Fruit fly (Drosophila melanogaster): ENCODE results near the gene lectin-37Db.

Gene lectin-37Db

dm6 chr2L:19397617-19398316 lies 21.1 kb upstream of the lectin-37Db start:
- peak; percentile 27 for TF ChIP-seq CG17806 (tag; optimal IDR thresholded peaks at IDR 0.05)
- TF ChIP-seq EcR (GFP tag; optimal IDR thresholded peaks at IDR 0.05): no peak
- peak; percentile 69 for TF ChIP-seq CG14655 (GFP tag; optimal IDR thresholded peaks at IDR 0.05)
- peak; percentile 48 for TF ChIP-seq CG8159 (tag; optimal IDR thresholded peaks at IDR 0.05)
- peak; percentile 38 for TF ChIP-seq CG9948 (tag; optimal IDR thresholded peaks at IDR 0.05)
- TF ChIP-seq Pif1A (GFP tag; optimal IDR thresholded peaks at IDR 0.05): peak; percentile 60
- TF ChIP-seq Snoo (tag; optimal IDR thresholded peaks at IDR 0.05): peak; percentile 61
- no peak for TF ChIP-seq Ets98B (GFP tag; IDR thresholded peaks at IDR 0.05)
- no peak for TF ChIP-seq CG32121 (GFP tag; IDR thresholded peaks at IDR 0.05)
- TF ChIP-seq CG4496 (GFP tag; IDR thresholded peaks at IDR 0.05): 0 out of 3 replicates have a peak, but pooled peaks have one; percentile 18
- peak; percentile 50 for TF ChIP-seq CG8301 (tag; optimal IDR thresholded peaks at IDR 0.05)
- peak; percentile 66 for TF ChIP-seq CG12605 (GFP tag; IDR thresholded peaks at IDR 0.05)
- TF ChIP-seq CG15710 (tag; optimal IDR thresholded peaks at IDR 0.05): peak; percentile 44
- TF ChIP-seq D1 (tag; optimal IDR thresholded peaks at IDR 0.05): no peak

DNA sequence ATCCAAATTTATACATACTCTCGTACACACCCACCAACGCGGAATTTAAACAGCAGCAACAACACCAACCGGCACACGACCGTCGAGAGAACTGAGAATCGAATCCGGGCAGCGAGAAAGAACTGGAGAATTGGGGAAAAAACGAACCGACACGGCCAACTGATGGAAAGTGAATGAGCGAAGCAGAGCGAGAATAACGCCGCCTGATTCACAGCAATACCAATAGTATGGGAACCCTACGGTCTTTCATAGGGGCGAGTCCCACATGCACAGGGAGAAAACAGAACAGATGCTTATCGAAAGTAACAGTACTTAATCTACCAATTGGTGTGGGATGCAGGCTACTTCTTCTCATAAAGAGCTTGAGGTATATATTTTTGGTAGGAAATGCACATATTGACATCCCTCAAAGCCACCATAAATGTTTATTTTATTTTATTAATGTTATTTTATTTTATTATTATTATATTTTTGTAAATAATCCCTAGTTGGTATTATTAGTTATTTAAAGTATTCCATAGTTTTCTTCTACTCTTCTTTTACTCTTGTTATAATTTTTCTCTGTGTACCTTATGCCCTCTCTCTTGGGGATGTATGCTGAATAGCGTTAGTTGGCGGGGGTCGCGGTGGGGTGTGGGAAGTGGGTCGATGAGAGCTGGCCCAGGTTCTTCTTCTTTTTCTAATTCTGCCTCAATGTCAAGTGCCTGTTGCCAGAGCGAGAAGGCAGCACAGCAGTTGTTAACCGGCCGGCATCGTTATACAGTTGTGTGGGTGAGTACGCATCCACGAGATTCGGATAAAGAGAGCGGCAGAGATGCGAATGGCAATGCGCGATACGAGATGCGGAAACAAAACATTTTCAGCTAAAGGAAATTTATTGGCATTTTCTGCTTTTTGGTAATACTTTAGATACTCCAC lies 20.3 kb upstream of the lectin-37Db start, which contains the start of gene CG17544:
CG17544 (minus strand) TSS at position 177 of the 918 bp plus-strand sequence.
- TF ChIP-seq CG13204 (GFP tag; optimal IDR thresholded peaks at IDR 0.05) (peak; percentile 71), CG9948 (tag; optimal IDR thresholded peaks at IDR 0.05) (peak; percentile 84), CG4496 (GFP tag; IDR thresholded peaks at IDR 0.05) (peak; percentile 56; the same call in 2 of the 3 replicates), CG15710 (tag; optimal IDR thresholded peaks at IDR 0.05) (peak; percentile 83), Pif1A (GFP tag; optimal IDR thresholded peaks at IDR 0.05) (peak; percentile 41), CG8301 (tag; optimal IDR thresholded peaks at IDR 0.05) (peak; percentile 51), Ets98B (GFP tag; IDR thresholded peaks at IDR 0.05) (peak; percentile 46), rn (GFP tag; IDR thresholded peaks at IDR 0.05) (no peak; the same call in 1 of the 2 replicates), fd96Ca (GFP tag; IDR thresholded peaks at IDR 0.05) (peak; percentile 66), CG32121 (GFP tag; IDR thresholded peaks at IDR 0.05) (peak; percentile 49; the same call in 1 of the 2 replicates), CG17806 (tag; optimal IDR thresholded peaks at IDR 0.05) (peak; percentile 77), EcR (GFP tag; optimal IDR thresholded peaks at IDR 0.05) (no peak), CG14655 (GFP tag; optimal IDR thresholded peaks at IDR 0.05) (peak; percentile 88), CG12605 (GFP tag; IDR thresholded peaks at IDR 0.05) (peak; percentile 76), CG34367 (tag; optimal IDR thresholded peaks at IDR 0.05) (peak; percentile 63), Snoo (tag; optimal IDR thresholded peaks at IDR 0.05) (peak; percentile 83), Pif1B (GFP tag; optimal IDR thresholded peaks at IDR 0.05) (no peak), CG8159 (tag; optimal IDR thresholded peaks at IDR 0.05) (peak; percentile 85), D1 (tag; optimal IDR thresholded peaks at IDR 0.05) (no peak), CG10348 (GFP tag; IDR thresholded peaks at IDR 0.05) (no peak), gl (tag; optimal IDR thresholded peaks at IDR 0.05) (no peak)

- TF ChIP-seq CG8301 (tag; optimal IDR thresholded peaks at IDR 0.05) (no peak), gl (tag; optimal IDR thresholded peaks at IDR 0.05) (no peak), CG10348 (GFP tag; IDR thresholded peaks at IDR 0.05) (no peak), CG8159 (tag; optimal IDR thresholded peaks at IDR 0.05) (no peak), Ets98B (GFP tag; IDR thresholded peaks at IDR 0.05) (no peak), CG32121 (GFP tag; IDR thresholded peaks at IDR 0.05) (no peak), rn (GFP tag; IDR thresholded peaks at IDR 0.05) (no peak), CG12605 (GFP tag; IDR thresholded peaks at IDR 0.05) (no peak), Pif1A (GFP tag; optimal IDR thresholded peaks at IDR 0.05) (no peak), CG34367 (tag; optimal IDR thresholded peaks at IDR 0.05) (no peak), Snoo (tag; optimal IDR thresholded peaks at IDR 0.05) (no peak), D1 (tag; optimal IDR thresholded peaks at IDR 0.05) (no peak), CG13204 (GFP tag; optimal IDR thresholded peaks at IDR 0.05) (no peak), fd96Ca (GFP tag; IDR thresholded peaks at IDR 0.05) (no peak)
Observed at dm6 chr2L:19401914-19402313, 17.0 kb upstream of the lectin-37Db start.

DNA sequence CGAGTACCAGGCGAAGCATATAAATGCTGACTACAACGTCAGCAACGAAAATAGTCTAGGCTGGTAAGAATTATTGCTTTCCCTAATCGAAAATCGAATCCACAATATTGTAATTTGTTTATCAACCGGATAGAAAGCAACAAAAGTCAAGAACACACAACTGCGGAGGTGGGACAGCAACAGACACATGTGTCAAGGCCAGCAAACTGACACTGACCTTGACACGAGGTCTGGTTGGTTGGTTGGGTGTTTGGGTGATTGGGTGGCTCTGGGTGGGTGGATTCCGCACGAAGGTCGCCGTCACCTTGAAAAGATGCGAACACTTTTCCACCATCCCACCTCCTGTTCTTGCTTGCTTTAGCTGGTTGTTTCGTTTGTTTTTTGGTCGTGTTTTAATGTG lies 16.2 kb upstream of the lectin-37Db start:
- no peak for TF ChIP-seq CG17806 (tag; optimal IDR thresholded peaks at IDR 0.05)
- TF ChIP-seq CG34367 (tag; optimal IDR thresholded peaks at IDR 0.05): no peak
- no peak for TF ChIP-seq CG14655 (GFP tag; optimal IDR thresholded peaks at IDR 0.05)
- TF ChIP-seq D1 (tag; optimal IDR thresholded peaks at IDR 0.05): no peak
- TF ChIP-seq Pif1A (GFP tag; optimal IDR thresholded peaks at IDR 0.05): no peak
- no peak for TF ChIP-seq CG8301 (tag; optimal IDR thresholded peaks at IDR 0.05)
- TF ChIP-seq CG9948 (tag; optimal IDR thresholded peaks at IDR 0.05): no peak

DNA sequence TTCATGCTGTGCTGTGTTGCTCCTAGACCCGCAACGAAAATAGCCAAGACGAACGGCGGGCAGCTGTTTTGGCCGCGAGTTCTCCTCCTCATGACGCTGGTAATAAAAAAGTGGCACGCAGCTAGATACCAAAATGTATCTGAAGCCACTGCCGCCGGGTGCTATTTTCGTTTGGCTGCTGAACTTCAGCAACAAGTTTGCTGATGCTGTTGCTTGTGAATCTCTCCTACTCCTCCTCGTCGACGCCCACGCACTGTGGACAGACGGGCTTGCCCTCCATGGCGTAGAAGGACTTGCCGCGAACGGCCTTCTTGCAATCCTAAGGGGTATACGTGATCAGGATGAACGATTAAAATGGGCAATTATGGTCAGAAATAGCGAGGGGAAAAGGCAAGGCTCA lies 15.5 kb upstream of the lectin-37Db start:
- TF ChIP-seq CG13204 (GFP tag; optimal IDR thresholded peaks at IDR 0.05) (no peak), CG32121 (GFP tag; IDR thresholded peaks at IDR 0.05) (peak; percentile 17; the same call in 1 of the 2 replicates)

DNA sequence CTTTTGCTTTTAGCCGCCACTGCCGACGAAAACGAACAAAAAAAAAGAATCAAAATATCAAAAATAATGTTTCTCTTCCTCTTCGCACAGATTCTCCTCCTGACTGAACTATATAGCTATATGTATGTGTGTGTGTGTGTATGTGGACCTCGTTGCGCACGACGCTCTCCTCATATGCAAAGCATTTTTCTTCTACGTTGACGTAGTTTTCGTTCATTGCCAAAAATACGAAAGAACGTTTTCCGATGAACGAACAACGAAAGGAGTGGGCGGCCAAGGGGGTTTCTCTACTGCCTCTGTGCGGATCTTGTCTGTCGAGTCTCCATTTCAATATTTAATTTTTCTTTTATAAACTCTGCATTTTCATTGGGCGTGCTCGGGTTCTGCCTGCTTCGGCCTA lies 14.1 kb upstream of the lectin-37Db start:
- no peak for TF ChIP-seq EcR (GFP tag; optimal IDR thresholded peaks at IDR 0.05)
- 0 out of 2 replicates have a peak, but pooled peaks have one; percentile 39 for TF ChIP-seq CG32121 (GFP tag; IDR thresholded peaks at IDR 0.05)
